Worm (Caenorhabditis elegans): ENCODE measurements around the gene lgc-20.

- no peak for TF ChIP-seq ama-1 (optimal IDR thresholded peaks at IDR 0.05)
- no peak for TF ChIP-seq tbx-2 (tag; optimal IDR thresholded peaks at IDR 0.05)
- TF ChIP-seq ceh-14 (tag; optimal IDR thresholded peaks at IDR 0.05) = no peak
- no peak for TF ChIP-seq gmeb-2 (tag; optimal IDR thresholded peaks at IDR 0.05)
- no peak for TF ChIP-seq fkh-10 (GFP tag; optimal IDR thresholded peaks at IDR 0.05)
- TF ChIP-seq lim-6 (tag; optimal IDR thresholded peaks at IDR 0.05) = no peak
- no peak for TF ChIP-seq pha-4 (tag; optimal IDR thresholded peaks at IDR 0.05)
- TF ChIP-seq ceh-34 (tag; optimal IDR thresholded peaks at IDR 0.05) = no peak
- no peak for TF ChIP-seq npax-4 (tag; optimal IDR thresholded peaks at IDR 0.05)
- TF ChIP-seq sox-4 (tag; optimal IDR thresholded peaks at IDR 0.05) = no peak
Measured at ce11 chrII:11343300-11343869, at the start of gene lgc-20.

Data from whole organism, late embryonic.